Fruit fly (Drosophila melanogaster) whole organism, embryonic: ENCODE results near the gene CG34282.

Source experiments
- Aef1 ChIP-seq: fragments of 200-800 bp; sonication (Bioruptor generic); IDR thresholded peaks from 3 replicates; pipeline ENCODE4 v1.3.6; 2022; ENCODE audit warnings: missing biosample characterization, missing genetic modification characterization
- Atf3 ChIP-seq: fragments of 200-800 bp; sonication (Bioruptor generic); optimal IDR thresholded peaks from 3 replicates; lab custom pipeline; 2016; ENCODE audit warnings: missing biosample characterization, missing genetic modification characterization
- CG10209 ChIP-seq: fragments of 200-800 bp; sonication (Bioruptor generic); optimal IDR thresholded peaks from 3 replicates; lab custom pipeline; 2017; ENCODE audit warnings: missing biosample characterization, mild to moderate bottlenecking, missing genetic modification characterization, missing genetic modification reagents
- CG10366 ChIP-seq: fragments of 200-800 bp; sonication (Bioruptor generic); IDR thresholded peaks from 2 replicates; pipeline ENCODE4 v1.3.6; 2022; ENCODE audit warnings: missing biosample characterization, missing genetic modification characterization
- CG10462 ChIP-seq: fragments of 200-800 bp; sonication (Bioruptor generic); optimal IDR thresholded peaks from 2 replicates; lab custom pipeline; 2016; ENCODE audit warnings: missing biosample characterization, missing genetic modification characterization
- CG11398 ChIP-seq: fragments of 200-800 bp; sonication (Bioruptor generic); optimal IDR thresholded peaks from 2 replicates; lab custom pipeline; 2016; ENCODE audit warnings: missing biosample characterization, missing genetic modification characterization
- CG11723 ChIP-seq: fragments of 200-800 bp; sonication (Bioruptor generic); optimal IDR thresholded peaks from 2 replicates; lab custom pipeline; 2017; ENCODE audit warnings: missing biosample characterization, mild to moderate bottlenecking, missing genetic modification characterization
- CG12391 ChIP-seq: fragments of 200-800 bp; sonication (Bioruptor generic); optimal IDR thresholded peaks from 3 replicates; lab custom pipeline; 2018; ENCODE audit warnings: missing biosample characterization, mild to moderate bottlenecking, missing genetic modification characterization, moderate library complexity
- CG12942 ChIP-seq: fragments of 200-800 bp; sonication (Bioruptor generic); optimal IDR thresholded peaks from 3 replicates; lab custom pipeline; 2016; ENCODE audit warnings: missing biosample characterization, missing genetic modification characterization
- CG13123 ChIP-seq: fragments of 200-800 bp; sonication (Bioruptor generic); optimal IDR thresholded peaks from 2 replicates; lab custom pipeline; 2016; ENCODE audit warnings: missing biosample characterization, missing genetic modification characterization
- CG14667 ChIP-seq: fragments of 200-800 bp; sonication (Bioruptor generic); IDR thresholded peaks from 2 replicates; pipeline ENCODE4 v1.3.6; 2022; ENCODE audit warnings: missing biosample characterization, missing genetic modification characterization
- CG14965 ChIP-seq: fragments of 200-800 bp; sonication (Bioruptor generic); optimal IDR thresholded peaks from 2 replicates; lab custom pipeline; 2016; ENCODE audit warnings: missing biosample characterization, missing genetic modification characterization, borderline replicate concordance
- CG15479 ChIP-seq: fragments of 200-800 bp; sonication (Bioruptor generic); optimal IDR thresholded peaks from 3 replicates; lab custom pipeline; 2019; ENCODE audit warnings: missing biosample characterization, mild to moderate bottlenecking, missing genetic modification characterization, moderate library complexity
- CG16779 ChIP-seq: fragments of 200-800 bp; sonication (Bioruptor generic); IDR thresholded peaks from 2 replicates; pipeline ENCODE4 v1.3.6; 2022; ENCODE audit warnings: missing biosample characterization, missing genetic modification characterization
- CG17359 ChIP-seq: fragments of 200-800 bp; sonication (Bioruptor generic); optimal IDR thresholded peaks from 3 replicates; lab custom pipeline; 2018; ENCODE audit warnings: missing biosample characterization, mild to moderate bottlenecking, missing genetic modification characterization, moderate library complexity
- CG30431 ChIP-seq: fragments of 200-800 bp; sonication (Bioruptor generic); optimal IDR thresholded peaks from 2 replicates; lab custom pipeline; 2017; ENCODE audit warnings: missing biosample characterization, missing genetic modification characterization
- CG4730 ChIP-seq: fragments of 200-800 bp; sonication (Bioruptor generic); IDR thresholded peaks from 2 replicates; pipeline ENCODE4 v1.3.6; 2022; ENCODE audit warnings: missing biosample characterization, missing genetic modification characterization
- CG6854 ChIP-seq: fragments of 200-800 bp; sonication (Bioruptor generic); optimal IDR thresholded peaks from 3 replicates; lab custom pipeline; 2017; ENCODE audit warnings: missing biosample characterization, mild to moderate bottlenecking, missing genetic modification characterization
- CG7357 ChIP-seq: fragments of 200-800 bp; sonication (Bioruptor generic); IDR thresholded peaks from 3 replicates; pipeline ENCODE4 v1.3.6; 2022; ENCODE audit warnings: missing biosample characterization, missing genetic modification characterization
- CG7745 ChIP-seq: fragments of 200-800 bp; sonication (Bioruptor generic); optimal IDR thresholded peaks from 2 replicates; lab custom pipeline; 2018; ENCODE audit warnings: missing biosample characterization, mild to moderate bottlenecking, missing genetic modification characterization, moderate library complexity
- CG7786 ChIP-seq: fragments of 200-800 bp; sonication (Bioruptor generic); optimal IDR thresholded peaks from 2 replicates; lab custom pipeline; 2016; ENCODE audit warnings: missing biosample characterization, missing genetic modification characterization
- CG8089 ChIP-seq: fragments of 200-800 bp; sonication (Bioruptor generic); optimal IDR thresholded peaks from 3 replicates; lab custom pipeline; 2016; ENCODE audit warnings: missing biosample characterization, missing genetic modification characterization
- CG8478 ChIP-seq: fragments of >200 bp; optimal IDR thresholded peaks from 2 replicates; lab custom pipeline; 2018
- CG9437 ChIP-seq: fragments of 200-800 bp; sonication (Bioruptor generic); optimal IDR thresholded peaks from 2 replicates; lab custom pipeline; 2018; ENCODE audit warnings: missing biosample characterization, mild to moderate bottlenecking, missing genetic modification characterization
- Gsc ChIP-seq: fragments of 200-800 bp; sonication (Bioruptor generic); IDR thresholded peaks from 2 replicates; pipeline ENCODE4 v1.3.6; 2022; ENCODE audit warnings: missing biosample characterization, missing genetic modification characterization
- HLH3B ChIP-seq: fragments of 200-800 bp; sonication (Bioruptor generic); IDR thresholded peaks from 2 replicates; pipeline ENCODE4 v1.3.6; 2022; ENCODE audit warnings: missing biosample characterization, missing genetic modification characterization
- HLH4C ChIP-seq: fragments of 200-800 bp; sonication (Bioruptor generic); IDR thresholded peaks from 3 replicates; pipeline ENCODE4 v1.3.6; 2022; ENCODE audit warnings: missing biosample characterization, missing genetic modification characterization; ENCODE audit not compliant: partially characterized antibody
- Med ChIP-seq: fragments of 200-800 bp; sonication (Bioruptor generic); peaks from one replicate; lab custom pipeline; 2016; ENCODE audit warnings: missing biosample characterization, missing genetic modification characterization, mild to moderate bottlenecking, inconsistent platforms, moderate library complexity
- NFAT ChIP-seq: fragments of 200-800 bp; sonication (Bioruptor generic); IDR thresholded peaks from 2 replicates; pipeline ENCODE4 v1.3.6; 2022; ENCODE audit warnings: missing biosample characterization, missing genetic modification characterization
- Oaz ChIP-seq: fragments of 200-800 bp; sonication (Bioruptor generic); IDR thresholded peaks from 2 replicates; pipeline ENCODE4 v1.3.6; 2022; ENCODE audit warnings: missing biosample characterization, missing genetic modification characterization
- Opbp ChIP-seq: fragments of 200-800 bp; sonication (Bioruptor generic); IDR thresholded peaks from 3 replicates; pipeline ENCODE4 v1.3.6; 2022; ENCODE audit warnings: missing biosample characterization, missing genetic modification characterization; ENCODE audit not compliant: partially characterized antibody
- Sry-δ ChIP-seq: fragments of 200-800 bp; sonication (Bioruptor generic); optimal IDR thresholded peaks from 2 replicates; lab custom pipeline; 2016; ENCODE audit warnings: missing biosample characterization, missing genetic modification characterization
- Ssrp ChIP-seq: fragments of 200-800 bp; sonication (Bioruptor generic); optimal IDR thresholded peaks from 2 replicates; lab custom pipeline; 2018; ENCODE audit warnings: missing biosample characterization, mild to moderate bottlenecking, missing genetic modification characterization, moderate library complexity
- aop ChIP-seq: fragments of 200-800 bp; sonication (Bioruptor generic); IDR thresholded peaks from 2 replicates; pipeline ENCODE4 v1.3.6; 2022; ENCODE audit warnings: missing biosample characterization, missing genetic modification characterization
- ato ChIP-seq: fragments of 200-800 bp; sonication (Bioruptor generic); IDR thresholded peaks from 2 replicates; pipeline ENCODE4 v1.3.6; 2022; ENCODE audit warnings: missing biosample characterization, missing genetic modification characterization; ENCODE audit not compliant: partially characterized antibody
- cwo ChIP-seq: fragments of 200-800 bp; sonication (Bioruptor generic); optimal IDR thresholded peaks from 3 replicates; lab custom pipeline; 2017; ENCODE audit warnings: missing biosample characterization, missing genetic modification characterization, mild to moderate bottlenecking, moderate library complexity, missing genetic modification reagents
- dysf ChIP-seq: fragments of 200-800 bp; sonication (Bioruptor generic); IDR thresholded peaks from 3 replicates; pipeline ENCODE4 v1.3.6; 2022; ENCODE audit warnings: missing biosample characterization, missing genetic modification characterization
- en ChIP-seq: fragments of 200-800 bp; sonication (Bioruptor generic); optimal IDR thresholded peaks from 2 replicates; lab custom pipeline; 2016; ENCODE audit warnings: missing biosample characterization, missing genetic modification characterization
- gcm ChIP-seq: fragments of 200-800 bp; sonication (Bioruptor generic); optimal IDR thresholded peaks from 2 replicates; lab custom pipeline; 2019; ENCODE audit warnings: missing biosample characterization, mild to moderate bottlenecking, missing genetic modification characterization, moderate library complexity
- gem ChIP-seq: fragments of 200-800 bp; sonication (Bioruptor generic); optimal IDR thresholded peaks from 2 replicates; lab custom pipeline; 2019; ENCODE audit warnings: missing biosample characterization, mild to moderate bottlenecking, missing genetic modification characterization, moderate library complexity
- ham ChIP-seq: fragments of 200-800 bp; sonication (Bioruptor generic); IDR thresholded peaks from 2 replicates; pipeline ENCODE4 v1.3.6; 2022; ENCODE audit warnings: missing biosample characterization, missing genetic modification characterization
- klu ChIP-seq: fragments of 200-800 bp; sonication (Bioruptor generic); IDR thresholded peaks from 2 replicates; pipeline ENCODE4 v1.3.6; 2022; ENCODE audit warnings: missing biosample characterization, missing genetic modification characterization
- lilli ChIP-seq: fragments of 200-800 bp; sonication (Bioruptor generic); optimal IDR thresholded peaks from 3 replicates; lab custom pipeline; 2016; ENCODE audit warnings: missing biosample characterization, missing genetic modification characterization
- luna ChIP-seq: fragments of 200-800 bp; sonication (Bioruptor generic); optimal IDR thresholded peaks from 2 replicates; lab custom pipeline; 2016; ENCODE audit warnings: missing biosample characterization, missing genetic modification characterization
- nom ChIP-seq: fragments of 200-800 bp; sonication (Bioruptor generic); optimal IDR thresholded peaks from 2 replicates; lab custom pipeline; 2017; ENCODE audit warnings: missing biosample characterization, missing genetic modification characterization, mild to moderate bottlenecking, moderate library complexity, missing genetic modification reagents
- otp ChIP-seq: fragments of 200-800 bp; sonication (Bioruptor generic); IDR thresholded peaks from 3 replicates; pipeline ENCODE4, ENCODE4 v1.3.6; 2022; ENCODE audit warnings: missing biosample characterization, missing genetic modification characterization
- repo ChIP-seq: fragments of 200-800 bp; sonication (Bioruptor generic); optimal IDR thresholded peaks from 2 replicates; lab custom pipeline; 2016; ENCODE audit warnings: missing biosample characterization, missing genetic modification characterization
- shn ChIP-seq: fragments of 200-800 bp; sonication (Bioruptor generic); optimal IDR thresholded peaks from 3 replicates; lab custom pipeline; 2016; ENCODE audit warnings: missing biosample characterization, missing genetic modification characterization
- sug ChIP-seq: fragments of 200-800 bp; optimal IDR thresholded peaks from 2 replicates; lab custom pipeline; 2019; ENCODE audit warnings: missing biosample characterization, mild to moderate bottlenecking, missing genetic modification characterization, moderate library complexity
- usp ChIP-seq: fragments of >200 bp; optimal IDR thresholded peaks from 2 replicates; lab custom pipeline; 2017; ENCODE audit warnings: missing biosample characterization, missing genetic modification characterization

Gene CG34282

DNA sequence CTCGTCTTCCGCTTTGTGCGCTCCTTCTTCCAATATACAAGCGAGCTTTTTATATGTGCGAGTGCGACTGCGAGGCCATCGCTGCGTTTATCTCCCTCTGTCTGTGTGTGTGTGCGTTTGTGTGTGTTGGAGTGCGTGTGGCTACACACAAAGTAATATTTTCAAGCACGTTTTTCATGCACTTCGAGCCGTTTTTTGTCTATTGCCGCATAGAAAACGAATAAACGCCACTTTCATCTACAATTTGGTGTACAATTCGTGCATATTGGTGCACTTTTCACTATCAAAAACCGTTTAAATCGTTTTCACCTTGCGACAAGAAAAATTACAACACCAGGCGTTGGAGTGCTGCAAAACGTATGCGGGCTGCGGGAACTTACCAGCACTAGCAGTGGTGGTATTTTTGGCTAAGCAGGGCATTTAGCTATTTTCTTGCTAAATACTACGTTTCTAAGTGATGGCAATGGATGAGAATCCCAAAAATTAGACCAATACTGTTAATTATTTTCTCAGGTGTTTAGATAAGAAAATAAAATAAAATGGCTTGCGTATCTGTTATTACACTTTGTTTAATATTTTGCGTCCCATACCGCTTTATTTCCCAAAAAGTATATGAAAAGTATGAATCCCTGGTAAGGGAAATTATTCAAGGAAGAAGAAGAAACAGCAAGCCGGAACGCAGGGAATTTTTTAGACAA, 36.0 kb upstream of the CG34282 start, which contains the start of the genes CG31224 and CstF64 (continued):
- TF ChIP-seq CG7357 (GFP tag; lab: Robert Waterston, UW) (peak; percentile 47; the same call in 2 of the 3 replicates), CG13123 (GFP tag; lab: Kevin White, UChicago) (peak; percentile 72), klu (GFP tag; lab: Robert Waterston, UW) (peak; percentile 72), ham (GFP tag; lab: Robert Waterston, UW) (no peak), CG12391 (tag; lab: Kevin White, UChicago) (peak; percentile 88), CG30431 (GFP tag; lab: Kevin White, UChicago) (peak; percentile 56), Opbp (GFP tag; lab: Robert Waterston, UW) (0 out of 3 replicates have a peak, but pooled peaks have one; percentile 36), en (GFP tag; lab: Kevin White, UChicago) (peak; percentile 47), CG8089 (GFP tag; lab: Kevin White, UChicago) (peak; percentile 65), CG14965 (GFP tag; lab: Kevin White, UChicago) (peak; percentile 52), aop (GFP tag; lab: Robert Waterston, UW) (no peak), CG11723 (GFP tag; lab: Kevin White, UChicago) (peak; percentile 82), Oaz (GFP tag; lab: Robert Waterston, UW) (peak; percentile 63; the same call in 1 of the 2 replicates), CG7786 (GFP tag; lab: Kevin White, UChicago) (peak; percentile 88), Aef1 (GFP tag; lab: Robert Waterston, UW) (peak; percentile 76), usp (GFP tag; lab: Kevin White, UChicago) (no peak), Atf3 (GFP tag; lab: Kevin White, UChicago) (peak; percentile 82), ato (no peak), CG17359 (peak; percentile 83), CG16779 (GFP tag; lab: Robert Waterston, UW) (no peak), cwo (peak; percentile 55), gcm (GFP tag; lab: Kevin White, UChicago) (peak; percentile 82), Med (GFP tag; lab: Kevin White, UChicago) (peak; percentile 98), lilli (GFP tag; lab: Kevin White, UChicago) (peak; percentile 92), CG10462 (GFP tag; lab: Kevin White, UChicago) (peak; percentile 64), CG10209 (no peak), CG8478 (lab: Kevin White, UChicago) (peak; percentile 82), gem (tag; lab: Kevin White, UChicago) (peak; percentile 88), shn (GFP tag; lab: Kevin White, UChicago) (peak; percentile 89), sug (tag; lab: Kevin White, UChicago) (peak; percentile 83), CG9437 (peak; percentile 71), CG7745 (tag; lab: Kevin White, UChicago) (no peak), CG15479 (no peak), Ssrp (peak; percentile 80), CG12942 (GFP tag; lab: Kevin White, UChicago) (peak; percentile 89), CG10366 (peak; percentile 83), nom (GFP tag; lab: Kevin White, UChicago) (peak; percentile 1), HLH3B (GFP tag; lab: Robert Waterston, UW) (peak; percentile 75), luna (GFP tag; lab: Kevin White, UChicago) (peak; percentile 88), NFAT (GFP tag; lab: Robert Waterston, UW) (peak; percentile 76), Gsc (GFP tag; lab: Robert Waterston, UW) (0 out of 2 replicates have a peak, but pooled peaks have one; percentile 9), CG14667 (GFP tag; lab: Robert Waterston, UW) (peak; percentile 76), Sry-δ (GFP tag; lab: Kevin White, UChicago) (peak; percentile 75), CG4730 (GFP tag; lab: Robert Waterston, UW) (peak; percentile 79), HLH4C (GFP tag; lab: Robert Waterston, UW) (no peak), dysf (GFP tag; lab: Robert Waterston, UW) (peak; percentile 80), CG11398 (peak; percentile 57), CG6854 (GFP tag; lab: Kevin White, UChicago) (peak; percentile 27), otp (GFP tag; lab: Robert Waterston, UW) (peak; percentile 70; the same call in 2 of the 3 replicates), repo (peak; percentile 82)
